Worm (Caenorhabditis elegans): Measurements from ENCODE around the gene F53A9.8.

The F53A9.8 gene

ce11 chrX:8704830-8705229 lies 13.9 kb downstream of the F53A9.8 start:
- TF ChIP-seq alr-1 (tag; optimal IDR thresholded peaks at IDR 0.05) (no peak), skn-1 (tag; optimal IDR thresholded peaks at IDR 0.05) (no peak), mdl-1 (tag; optimal IDR thresholded peaks at IDR 0.05) (no peak), unc-62 (GFP tag; optimal IDR thresholded peaks at IDR 0.05) (no peak), aly-2 (tag; optimal IDR thresholded peaks at IDR 0.05) (no peak), ZK546.5 (tag; optimal IDR thresholded peaks at IDR 0.05) (no peak), nhr-23 (tag; optimal IDR thresholded peaks at IDR 0.05) (no peak), zag-1 (tag; optimal IDR thresholded peaks at IDR 0.05) (no peak), egl-27 (tag; optimal IDR thresholded peaks at IDR 0.05) (no peak), nhr-25 (tag; optimal IDR thresholded peaks at IDR 0.05) (no peak), peb-1 (tag; optimal IDR thresholded peaks at IDR 0.05) (no peak), snpc-4 (tag; optimal IDR thresholded peaks at IDR 0.05) (no peak), fos-1 (tag; optimal IDR thresholded peaks at IDR 0.05) (no peak), unc-55 (GFP tag; optimal IDR thresholded peaks at IDR 0.05) (no peak), lsy-2 (tag; optimal IDR thresholded peaks at IDR 0.05) (no peak), crh-2 (tag; optimal IDR thresholded peaks at IDR 0.05) (no peak), elt-3 (tag; optimal IDR thresholded peaks at IDR 0.05) (no peak)

ce11 chrX:8703664-8704356 lies 14.9 kb downstream of the F53A9.8 start, which contains the start of gene jbts-14:
Gene jbts-14, plus strand, starts transcription at chrX:8704306.
- TF ChIP-seq zag-1 (tag; optimal IDR thresholded peaks at IDR 0.05), result no peak
- TF ChIP-seq Y55F3AM.14 (GFP tag; optimal IDR thresholded peaks at IDR 0.05), result no peak
- TF ChIP-seq snpc-4 (tag; optimal IDR thresholded peaks at IDR 0.05), result peak; percentile 72
- no peak for TF ChIP-seq R02D3.7 (tag; optimal IDR thresholded peaks at IDR 0.05)
- TF ChIP-seq ceh-16 (tag; optimal IDR thresholded peaks at IDR 0.05), result no peak
- TF ChIP-seq ZK546.5 (tag; optimal IDR thresholded peaks at IDR 0.05), result no peak
- TF ChIP-seq nhr-129 (tag; optimal IDR thresholded peaks at IDR 0.05), result no peak

- TF ChIP-seq ZK546.5 (tag; optimal IDR thresholded peaks at IDR 0.05) (no peak), zag-1 (tag; optimal IDR thresholded peaks at IDR 0.05) (no peak), Y55F3AM.14 (GFP tag; optimal IDR thresholded peaks at IDR 0.05) (no peak), lin-11 (tag; optimal IDR thresholded peaks at IDR 0.05) (no peak), ztf-11 (tag; optimal IDR thresholded peaks at IDR 0.05) (no peak), gmeb-1 (tag; optimal IDR thresholded peaks at IDR 0.05) (no peak), nhr-11 (tag; optimal IDR thresholded peaks at IDR 0.05) (no peak), ceh-82 (tag; optimal IDR thresholded peaks at IDR 0.05) (no peak), ama-1 (optimal IDR thresholded peaks at IDR 0.05) (no peak), sem-4 (tag; optimal IDR thresholded peaks at IDR 0.05) (no peak), ztf-4 (tag; optimal IDR thresholded peaks at IDR 0.05) (no peak), elt-1 (tag; optimal IDR thresholded peaks at IDR 0.05) (no peak), mdl-1 (tag; optimal IDR thresholded peaks at IDR 0.05) (no peak), lin-39 (tag; optimal IDR thresholded peaks at IDR 0.05) (no peak), ceh-16 (tag; optimal IDR thresholded peaks at IDR 0.05) (no peak), lsy-2 (tag; optimal IDR thresholded peaks at IDR 0.05) (no peak), peb-1 (tag; optimal IDR thresholded peaks at IDR 0.05) (no peak), sma-3 (GFP tag; optimal IDR thresholded peaks at IDR 0.05) (no peak), alr-1 (tag; optimal IDR thresholded peaks at IDR 0.05) (no peak)
Observed at ce11 chrX:8697517-8697916, 21.2 kb downstream of the F53A9.8 start, which contains the start of gene frpr-8. Gene frpr-8, plus strand, starts transcription at chrX:8697817.

ce11 chrX:8681600-8681999 lies 37.1 kb downstream of the F53A9.8 start, which contains the start of gene K09E2.1:
Gene K09E2.1, plus strand, starts transcription at chrX:8681900.
- no peak for TF ChIP-seq elt-3 (tag; optimal IDR thresholded peaks at IDR 0.05)

ce11 chrX:8677873-8678272 lies 40.8 kb downstream of the F53A9.8 start:
- no peak for TF ChIP-seq mbf-1 (tag; optimal IDR thresholded peaks at IDR 0.05)
- TF ChIP-seq blmp-1 (tag; optimal IDR thresholded peaks at IDR 0.05; ENCODE audit: insufficient read depth), result peak; percentile 15
